Fruit fly (Drosophila melanogaster): Measurements from ENCODE around the gene CG7488.
A peak's percentile ranks its signal among the peaks of the same experiment; 100 is the strongest.

The CG7488 gene

DNA sequence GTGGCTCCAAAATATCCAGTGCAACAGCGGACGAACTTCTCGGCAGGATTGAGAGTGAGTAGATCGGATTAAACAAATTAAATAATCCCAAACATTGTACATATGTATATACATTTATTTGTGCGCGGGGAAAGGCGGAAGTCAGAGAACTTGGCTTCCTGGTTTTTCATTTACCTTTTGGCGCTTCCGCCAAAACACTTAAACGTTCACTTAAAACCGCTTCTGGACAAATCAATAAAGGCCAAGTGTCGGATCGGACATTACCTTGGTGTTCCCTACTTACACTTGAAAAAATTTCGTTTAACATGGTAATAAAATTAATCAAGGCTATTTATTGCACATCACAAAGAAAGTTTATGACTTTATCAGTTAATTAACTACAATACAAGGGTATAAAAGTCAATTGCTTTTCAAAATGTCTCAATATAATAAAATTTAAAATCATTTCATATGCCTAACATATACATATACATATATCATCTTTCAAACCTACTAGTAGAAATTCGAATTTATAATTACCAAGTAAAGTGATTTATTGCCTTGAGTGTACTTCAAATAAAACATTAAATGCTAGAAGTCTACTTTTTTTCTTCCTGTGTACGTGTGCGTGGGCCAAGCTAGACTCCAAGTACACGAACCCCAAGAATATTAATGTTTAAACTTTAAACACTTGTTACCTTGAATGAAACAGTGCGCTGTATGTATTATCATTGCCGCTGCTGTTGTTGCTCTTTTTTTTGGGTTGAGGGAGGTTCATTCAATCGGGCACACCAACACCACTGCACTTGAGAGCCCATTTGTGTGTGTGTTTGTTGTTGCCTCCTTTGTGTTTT lies 13.9 kb upstream of the CG7488 start (continued):
- TF ChIP-seq Trl (optimal IDR thresholded peaks at IDR 0.05) (no peak), Trl (GFP tag; optimal IDR thresholded peaks at IDR 0.05) (peak; percentile 40), CG33557 (GFP tag; optimal IDR thresholded peaks at IDR 0.05) (no peak), CG1024 (GFP tag; IDR thresholded peaks at IDR 0.05) (0 out of 2 replicates have a peak, but pooled peaks have one; percentile 17), fd96Cb (tag; optimal IDR thresholded peaks at IDR 0.05) (peak; percentile 51), Ravus (GFP tag; IDR thresholded peaks at IDR 0.05) (no peak), fru (optimal IDR thresholded peaks at IDR 0.05) (no peak), MESR4 (GFP tag; optimal IDR thresholded peaks at IDR 0.05) (peak; percentile 26), CG17328 (GFP tag; IDR thresholded peaks at IDR 0.05) (peak; percentile 40; the same call in 1 of the 2 replicates), ac (GFP tag; optimal IDR thresholded peaks at IDR 0.05) (no peak), B-H1 (GFP tag; IDR thresholded peaks at IDR 0.05) (peak; percentile 47; the same call in 1 of the 3 replicates), CG15479 (GFP tag; optimal IDR thresholded peaks at IDR 0.05) (no peak), cg (GFP tag; optimal IDR thresholded peaks at IDR 0.05) (no peak), tap (tag; optimal IDR thresholded peaks at IDR 0.05) (peak; percentile 61), repo (GFP tag; optimal IDR thresholded peaks at IDR 0.05) (peak; percentile 13), CG11695 (GFP tag; IDR thresholded peaks at IDR 0.05) (peak; percentile 70), cato (GFP tag; optimal IDR thresholded peaks at IDR 0.05; ENCODE audit: borderline replicate concordance) (peak; percentile 25), Dbx (GFP tag; IDR thresholded peaks at IDR 0.05) (0 out of 3 replicates have a peak, but pooled peaks have one; percentile 15), bigmax (GFP tag; optimal IDR thresholded peaks at IDR 0.05) (no peak), CG4854 (GFP tag; optimal IDR thresholded peaks at IDR 0.05) (no peak), CG17912 (GFP tag; optimal IDR thresholded peaks at IDR 0.05) (no peak), CG10959 (GFP tag; IDR thresholded peaks at IDR 0.05) (no peak), Dll (GFP tag; IDR thresholded peaks at IDR 0.05; ENCODE audit: partially characterized antibody) (no peak), phol (tag; optimal IDR thresholded peaks at IDR 0.05) (peak; percentile 78), Hmr (GFP tag; optimal IDR thresholded peaks at IDR 0.05) (peak; percentile 44), HHEX (GFP tag; optimal IDR thresholded peaks at IDR 0.05) (peak; percentile 49), Camta (GFP tag; optimal IDR thresholded peaks at IDR 0.05) (peak; percentile 26), CG17361 (GFP tag; IDR thresholded peaks at IDR 0.05) (peak; percentile 73), dpn (GFP tag; optimal IDR thresholded peaks at IDR 0.05) (peak; percentile 38 to 41), so (GFP tag; IDR thresholded peaks at IDR 0.05) (0 out of 3 replicates have a peak, but pooled peaks have one; percentile 40), Hand (GFP tag; optimal IDR thresholded peaks at IDR 0.05) (no peak), pan (optimal IDR thresholded peaks at IDR 0.05) (no peak), pan (GFP tag; optimal IDR thresholded peaks at IDR 0.05 in 1 of 2, IDR thresholded peaks at IDR 0.05 in 1 of 2) (peak in 1 of 2 experiments; percentile 61), CG18599 (GFP tag; optimal IDR thresholded peaks at IDR 0.05) (peak; percentile 68), trem (tag; optimal IDR thresholded peaks at IDR 0.05) (peak; percentile 34), Hr3 (GFP tag; optimal IDR thresholded peaks at IDR 0.05) (peak; percentile 46), CG34376 (GFP tag; optimal IDR thresholded peaks at IDR 0.05) (no peak), Myb (GFP tag; optimal IDR thresholded peaks at IDR 0.05) (no peak), Spps (tag; optimal IDR thresholded peaks at IDR 0.05) (no peak), Chrac-16 (GFP tag; optimal IDR thresholded peaks at IDR 0.05) (peak; percentile 48), Dad (GFP tag; optimal IDR thresholded peaks at IDR 0.05) (no peak), CG6175 (GFP tag; IDR thresholded peaks at IDR 0.05) (no peak), Nf-YC (tag; optimal IDR thresholded peaks at IDR 0.05) (peak; percentile 52), Fer2 (tag; optimal IDR thresholded peaks at IDR 0.05) (peak; percentile 40), CG6654 (GFP tag; optimal IDR thresholded peaks at IDR 0.05) (peak; percentile 49), NK7.1 (GFP tag; optimal IDR thresholded peaks at IDR 0.05) (no peak), Mes4 (GFP tag; optimal IDR thresholded peaks at IDR 0.05) (no peak), Abd-B (GFP tag; optimal IDR thresholded peaks at IDR 0.05) (peak; percentile 52), Hr78 (GFP tag; optimal IDR thresholded peaks at IDR 0.05) (peak in 1 of 2 experiments; percentile 39)

Measured in whole organism, embryonic.